Fruit fly (Drosophila melanogaster): Measurements from ENCODE around the gene Rpn5.

The Rpn5 gene

dm6 chr3R:5742278-5743196 is 46.8 kb upstream of the Rpn5 start, which contains the start of the genes Sym and Madm (continued):
- TF ChIP-seq bbx (GFP tag; IDR thresholded peaks at IDR 0.05; ENCODE audit: partially characterized antibody): peak; percentile 38; the same call in 1 of the 2 replicates
- TF ChIP-seq en (GFP tag; optimal IDR thresholded peaks at IDR 0.05): no peak
- TF ChIP-seq CG16863 (GFP tag; optimal IDR thresholded peaks at IDR 0.05): no peak
- no peak for TF ChIP-seq CG11504 (tag; optimal IDR thresholded peaks at IDR 0.05)
- no peak for TF ChIP-seq dimm (GFP tag; IDR thresholded peaks at IDR 0.05)
- TF ChIP-seq hth (optimal IDR thresholded peaks at IDR 0.05): no peak
- peak; percentile 18 for TF ChIP-seq Hmx (GFP tag; optimal IDR thresholded peaks at IDR 0.05)
- TF ChIP-seq jigr1 (GFP tag; IDR thresholded peaks at IDR 0.05): no peak
- TF ChIP-seq CG12071 (GFP tag; optimal IDR thresholded peaks at IDR 0.05): no peak
- peak; percentile 16 for TF ChIP-seq CG12155 (GFP tag; optimal IDR thresholded peaks at IDR 0.05)
- TF ChIP-seq nom (GFP tag; optimal IDR thresholded peaks at IDR 0.05): no peak
- TF ChIP-seq esg (GFP tag; conservative IDR thresholded peaks at IDR 0.05): peak; percentile 20; the same call in 1 of the 2 replicates
- no peak for TF ChIP-seq sens-2 (GFP tag; IDR thresholded peaks at IDR 0.05)
- TF ChIP-seq Sin3A (optimal IDR thresholded peaks at IDR 0.05): peak; percentile 96
- TF ChIP-seq nerfin-1 (tag; optimal IDR thresholded peaks at IDR 0.05): peak; percentile 3
- no peak for TF ChIP-seq CG3065 (GFP tag; optimal IDR thresholded peaks at IDR 0.05)
- TF ChIP-seq ssp (GFP tag; IDR thresholded peaks at IDR 0.05): peak; percentile 60; the same call in 1 of the 2 replicates
- TF ChIP-seq CG3281 (GFP tag; optimal IDR thresholded peaks at IDR 0.05): peak; percentile 24
- no peak for TF ChIP-seq CG1529 (GFP tag; optimal IDR thresholded peaks at IDR 0.05)
- TF ChIP-seq vvl (GFP tag; IDR thresholded peaks at IDR 0.05): no peak; the same call in 1 of the 2 replicates
- TF ChIP-seq Sox100B (GFP tag; optimal IDR thresholded peaks at IDR 0.05): no peak
- TF ChIP-seq Gsc (GFP tag; IDR thresholded peaks at IDR 0.05): no peak
- no peak for TF ChIP-seq gsb (GFP tag; IDR thresholded peaks at IDR 0.05)
- TF ChIP-seq Trl (optimal IDR thresholded peaks at IDR 0.05): no peak
- peak; percentile 27 for TF ChIP-seq Trl (GFP tag; optimal IDR thresholded peaks at IDR 0.05)
- TF ChIP-seq Blimp-1 (GFP tag; optimal IDR thresholded peaks at IDR 0.05): no peak
- TF ChIP-seq fu2 (GFP tag; optimal IDR thresholded peaks at IDR 0.05): peak; percentile 32
- peak; percentile 56 for TF ChIP-seq CG12659 (GFP tag; optimal IDR thresholded peaks at IDR 0.05)
- TF ChIP-seq Nf-YB (GFP tag; optimal IDR thresholded peaks at IDR 0.05): no peak
- peak; percentile 67 for TF ChIP-seq CG17186 (GFP tag; optimal IDR thresholded peaks at IDR 0.05)
- no peak for TF ChIP-seq GATAe (GFP tag; conservative IDR thresholded peaks at IDR 0.05)
- peak; percentile 1 for TF ChIP-seq CG7786 (GFP tag; optimal IDR thresholded peaks at IDR 0.05)
- no peak for TF ChIP-seq tap (tag; optimal IDR thresholded peaks at IDR 0.05)
- no peak for TF ChIP-seq ro (GFP tag; IDR thresholded peaks at IDR 0.05)
- peak; percentile 21 for TF ChIP-seq CG18764 (GFP tag; optimal IDR thresholded peaks at IDR 0.05)
- TF ChIP-seq toy (GFP tag; IDR thresholded peaks at IDR 0.05): no peak
- no peak for TF ChIP-seq ttk (GFP tag; IDR thresholded peaks at IDR 0.05)
- TF ChIP-seq sisA (GFP tag; IDR thresholded peaks at IDR 0.05): 0 out of 2 replicates have a peak, but pooled peaks have one; percentile 30
- no peak for TF ChIP-seq Vsx1 (GFP tag; optimal IDR thresholded peaks at IDR 0.05)
- TF ChIP-seq Poxn (GFP tag; IDR thresholded peaks at IDR 0.05): no peak
- TF ChIP-seq Xrp1 (GFP tag; IDR thresholded peaks at IDR 0.05): peak; percentile 59
- peak; percentile 69 for TF ChIP-seq hbn (GFP tag; IDR thresholded peaks at IDR 0.05; ENCODE audit: partially characterized antibody)
- peak; percentile 29 for TF ChIP-seq Dp (GFP tag; optimal IDR thresholded peaks at IDR 0.05)
- peak; percentile 90; the same call in 2 of the 3 replicates for TF ChIP-seq CG14860 (GFP tag; IDR thresholded peaks at IDR 0.05; ENCODE audit: partially characterized antibody)
- TF ChIP-seq CG2120 (GFP tag; optimal IDR thresholded peaks at IDR 0.05): peak; percentile 77
- TF ChIP-seq Eip74EF (GFP tag; optimal IDR thresholded peaks at IDR 0.05): no peak
- peak; percentile 43 for TF ChIP-seq Dip3 (GFP tag; optimal IDR thresholded peaks at IDR 0.05)
- no peak for TF ChIP-seq tup (GFP tag; optimal IDR thresholded peaks at IDR 0.05)
- TF ChIP-seq Myb (GFP tag; optimal IDR thresholded peaks at IDR 0.05): peak; percentile 53
- TF ChIP-seq Tbp (GFP tag; optimal IDR thresholded peaks at IDR 0.05): no peak

Data from whole organism, embryonic.